Fruit fly (Drosophila melanogaster): ENCODE measurements around the gene tst.

dm6 chr3R:23724843-23725506 is 47.7 kb downstream of the tst start:
- TF ChIP-seq GATAd (GFP tag; optimal IDR thresholded peaks at IDR 0.05) (no peak), N (GFP tag; optimal IDR thresholded peaks at IDR 0.05) (no peak), Vsx2 (GFP tag; optimal IDR thresholded peaks at IDR 0.05; ENCODE audit: partially characterized antibody) (peak; percentile 31), Jra (GFP tag; optimal IDR thresholded peaks at IDR 0.05) (no peak), pan (optimal IDR thresholded peaks at IDR 0.05) (no peak), Dfd (GFP tag; optimal IDR thresholded peaks at IDR 0.05) (no peak), dsf (GFP tag; optimal IDR thresholded peaks at IDR 0.05; ENCODE audit: borderline replicate concordance) (no peak), HLH106 (tag; optimal IDR thresholded peaks at IDR 0.05) (no peak), foxo (GFP tag; optimal IDR thresholded peaks at IDR 0.05) (no peak), Myc (optimal IDR thresholded peaks at IDR 0.05) (no peak), Dif (GFP tag; optimal IDR thresholded peaks at IDR 0.05; ENCODE audit: partially characterized antibody) (no peak)

Data from whole organism, wandering third instar larva.